Worm (Caenorhabditis elegans) whole organism, midembryonic: ENCODE data around the gene srh-140.

Source experiments
- T22C8.4 ChIP-seq: fragments of 200-800 bp; sonication (Bioruptor generic); IDR thresholded peaks from 2 replicates; pipeline ENCODE4 v1.3.6; 2022; ENCODE audit warnings: missing genetic modification characterization, missing compliant biosample characterization
- cog-1 ChIP-seq: sonication (generic microtip); optimal IDR thresholded peaks from 2 replicates; lab custom pipeline; 2016; ENCODE audit warnings: missing genetic modification characterization, missing compliant biosample characterization
- flt-1 ChIP-seq: fragments of 200-800 bp; sonication (Bioruptor generic); IDR thresholded peaks from 2 replicates; pipeline ENCODE4 v1.3.6; 2022; ENCODE audit warnings: missing genetic modification characterization, missing compliant biosample characterization
- klf-2 ChIP-seq: fragments of 200-800 bp; sonication (Bioruptor generic); conservative IDR thresholded peaks from 2 replicates; pipeline ENCODE4 v1.3.6; 2022; ENCODE audit warnings: missing genetic modification reagents, missing genetic modification characterization, missing compliant biosample characterization
- ref-1 ChIP-seq: fragments of 200-800 bp; sonication (Bioruptor generic); conservative IDR thresholded peaks from 2 replicates; pipeline ENCODE4 v1.3.6; 2022; ENCODE audit warnings: missing genetic modification reagents, missing genetic modification characterization, missing compliant biosample characterization
- tab-1 ChIP-seq: fragments of 200-800 bp; sonication (Bioruptor generic); IDR thresholded peaks from 2 replicates; pipeline ENCODE4 v1.3.6; 2022; ENCODE audit warnings: missing genetic modification characterization, missing compliant biosample characterization
- ztf-23 ChIP-seq: fragments of 200-800 bp; sonication (Bioruptor generic); IDR thresholded peaks from 2 replicates; pipeline ENCODE4 v1.3.6; 2022; ENCODE audit warnings: missing genetic modification reagents, missing genetic modification characterization, missing compliant biosample characterization
- ztf-29 ChIP-seq: fragments of 200-800 bp; sonication (Bioruptor generic); IDR thresholded peaks from 2 replicates; pipeline ENCODE4 v1.3.6; 2022; ENCODE audit warnings: missing genetic modification reagents, missing genetic modification characterization, missing compliant biosample characterization

DNA sequence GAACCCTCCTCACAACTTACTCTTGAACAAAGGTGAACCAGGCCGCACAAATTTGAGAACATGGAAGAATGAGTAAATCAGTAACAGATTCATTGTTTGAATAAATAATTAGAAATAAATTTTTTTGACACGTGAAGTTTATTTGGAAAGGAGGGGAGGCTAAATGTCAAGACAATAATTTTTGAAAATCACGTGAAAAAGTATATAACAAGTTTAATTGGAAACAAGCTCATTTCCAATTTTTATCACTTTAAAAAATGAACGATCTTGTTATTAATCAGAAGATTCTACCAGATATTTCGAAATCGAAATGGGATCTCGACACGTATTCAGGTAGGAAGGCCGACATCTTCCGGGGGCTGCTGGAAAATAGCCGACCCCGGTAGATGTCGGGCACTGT, 4.6 kb downstream of the srh-140 start, which contains the start of the genes irld-57 and sfxn-1.3:
- TF ChIP-seq ztf-23 (GFP tag; lab: Robert Waterston, UW): no peak
- TF ChIP-seq flt-1: no peak
- TF ChIP-seq klf-2 (GFP tag; lab: Robert Waterston, UW): no peak
- no peak for TF ChIP-seq ztf-29 (GFP tag; lab: Robert Waterston, UW)
- no peak for TF ChIP-seq ref-1 (GFP tag; lab: Robert Waterston, UW)
- TF ChIP-seq T22C8.4 (GFP tag; lab: Robert Waterston, UW): no peak
- TF ChIP-seq cog-1 (tag; lab: Kevin White, UChicago): no peak
- TF ChIP-seq tab-1 (GFP tag; lab: Robert Waterston, UW): no peak
